Fruit fly (Drosophila melanogaster) whole organism: Measurements from ENCODE around the gene raw.

Experiments used
- CG8478 ChIP-seq: fragments of >200 bp; optimal IDR thresholded peaks from 2 replicates; lab custom pipeline; 2018; ENCODE audit warnings: inconsistent platforms
- Dll ChIP-seq: fragments of >200 bp; optimal IDR thresholded peaks from 2 replicates; lab custom pipeline; 2017
- EcR ChIP-seq, 2 experiments: fragments of >200 bp; optimal IDR thresholded peaks; 2 replicates each; lab custom pipeline; 2017; ENCODE audit warnings: missing biosample characterization in 2 of 2, missing genetic modification characterization in 2 of 2, missing genetic modification reagents in 2 of 2
- pan ChIP-seq: fragments of >200 bp; optimal IDR thresholded peaks from 2 replicates; lab custom pipeline; 2017
- psq ChIP-seq: fragments of >200 bp; optimal IDR thresholded peaks from 2 replicates; lab custom pipeline; 2017
- usp ChIP-seq: fragments of >200 bp; optimal IDR thresholded peaks from 2 replicates; lab custom pipeline; 2017; ENCODE audit warnings: missing biosample characterization, missing genetic modification characterization, mixed read lengths

Gene raw

dm6 chr2L:8716383-8716782 is 24.1 kb downstream of the raw start:
- TF ChIP-seq CG8478 (lab: Kevin White, UChicago) (no peak), usp (GFP tag; lab: Kevin White, UChicago) (no peak), pan (no peak), Dll (lab: Kevin White, UChicago) (no peak), psq (no peak), EcR (GFP tag; optimal IDR thresholded peaks at IDR 0.05; lab: Kevin White, UChicago) (no peak)

- TF ChIP-seq usp (GFP tag; lab: Kevin White, UChicago) (no peak), pan (no peak), Dll (lab: Kevin White, UChicago) (no peak), CG8478 (lab: Kevin White, UChicago) (no peak), EcR (GFP tag; optimal IDR thresholded peaks at IDR 0.05; lab: Kevin White, UChicago) (no peak), psq (no peak)
Observed at dm6 chr2L:8715454-8715853, 25.0 kb downstream of the raw start.

DNA sequence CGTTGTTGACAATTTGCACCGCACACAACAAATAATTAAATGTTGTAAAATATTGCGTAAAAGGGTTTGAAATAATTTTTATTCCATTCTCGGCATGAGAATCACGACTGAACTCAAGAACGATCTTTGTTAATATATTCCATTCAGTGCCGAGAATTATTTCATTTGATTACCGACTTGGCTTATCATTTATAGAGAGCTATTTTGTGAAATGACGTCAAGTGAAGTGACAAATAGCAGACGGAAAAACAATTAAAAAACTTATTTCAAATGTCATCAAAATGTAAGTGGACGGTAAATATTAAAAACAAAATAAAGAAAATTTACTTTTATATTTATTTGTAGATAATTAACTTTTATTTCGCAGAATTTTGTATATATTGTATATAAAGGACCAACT is 25.9 kb downstream of the raw start:
- TF ChIP-seq pan (no peak), CG8478 (lab: Kevin White, UChicago) (no peak), Dll (lab: Kevin White, UChicago) (no peak), psq (no peak), usp (GFP tag; lab: Kevin White, UChicago) (no peak), EcR (GFP tag; optimal IDR thresholded peaks at IDR 0.05; lab: Kevin White, UChicago) (no peak)

- TF ChIP-seq Dll (lab: Kevin White, UChicago) (no peak), psq (no peak), usp (GFP tag; lab: Kevin White, UChicago) (no peak), CG8478 (lab: Kevin White, UChicago) (no peak), EcR (GFP tag; optimal IDR thresholded peaks at IDR 0.05; lab: Kevin White, UChicago) (no peak), pan (no peak)
Observed at dm6 chr2L:8709413-8709812, 31.0 kb downstream of the raw start, which contains the start of gene Hnf4. Hnf4 (minus strand) TSS chr2L:8709611.

DNA sequence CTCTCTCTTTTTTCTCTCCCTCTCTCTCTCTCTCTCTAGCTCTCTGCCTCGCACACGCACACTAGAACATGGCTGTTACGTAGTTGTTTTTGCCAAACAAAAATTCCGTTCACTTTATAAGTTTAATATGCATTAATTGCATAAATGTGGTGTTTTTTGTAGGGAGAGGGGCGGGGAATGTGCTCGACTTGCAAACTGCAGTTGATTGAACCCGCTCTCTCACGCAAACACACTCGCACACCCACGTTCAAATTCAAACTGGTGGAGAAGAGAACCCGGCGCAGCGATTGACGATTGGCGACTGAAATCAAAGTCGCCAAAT is 31.4 kb downstream of the raw start:
- TF ChIP-seq EcR (GFP tag; optimal IDR thresholded peaks at IDR 0.05; lab: Kevin White, UChicago): peak; percentile 59 to 86
- TF ChIP-seq pan: no peak

dm6 chr2L:8708399-8709077 is 31.9 kb downstream of the raw start:
- no peak for TF ChIP-seq CG8478 (lab: Kevin White, UChicago)

DNA sequence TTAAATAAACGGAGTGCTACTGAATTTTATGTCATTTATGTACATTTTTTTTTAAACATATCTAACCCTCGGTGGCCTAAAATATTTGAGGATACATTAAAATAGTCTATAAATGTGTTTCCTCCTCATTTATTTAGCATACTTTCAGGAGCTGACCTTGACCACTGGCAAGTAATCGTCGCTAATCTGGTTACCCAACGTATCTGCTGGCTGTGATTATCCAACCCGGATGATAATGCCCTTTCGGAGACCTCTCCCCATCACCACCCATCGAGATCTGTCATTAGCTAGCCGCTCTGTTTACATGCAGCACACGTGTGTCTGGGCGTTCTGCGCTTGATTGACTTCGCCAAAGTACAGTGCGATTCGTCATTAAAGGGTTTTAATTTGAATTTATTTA is 32.9 kb downstream of the raw start:
- TF ChIP-seq Dll (lab: Kevin White, UChicago) (no peak), pan (no peak), EcR (GFP tag; optimal IDR thresholded peaks at IDR 0.05; lab: Kevin White, UChicago) (no peak), usp (GFP tag; lab: Kevin White, UChicago) (no peak)

dm6 chr2L:8704648-8705622 is 35.5 kb downstream of the raw start, which contains the start of gene CatB:
CatB (plus strand) TSS chr2L:8705572.
- TF ChIP-seq pan: no peak

- TF ChIP-seq psq (no peak), CG8478 (lab: Kevin White, UChicago) (no peak), Dll (lab: Kevin White, UChicago) (no peak), EcR (GFP tag; optimal IDR thresholded peaks at IDR 0.05; lab: Kevin White, UChicago) (no peak), usp (GFP tag; lab: Kevin White, UChicago) (no peak), pan (no peak)
Observed at dm6 chr2L:8702907-8703626, 37.4 kb downstream of the raw start.

dm6 chr2L:8700870-8701616 is 39.4 kb downstream of the raw start:
- TF ChIP-seq Dll (lab: Kevin White, UChicago) (no peak), usp (GFP tag; lab: Kevin White, UChicago) (no peak), EcR (GFP tag; optimal IDR thresholded peaks at IDR 0.05; lab: Kevin White, UChicago) (no peak), psq (no peak), pan (no peak), CG8478 (lab: Kevin White, UChicago) (no peak)

DNA sequence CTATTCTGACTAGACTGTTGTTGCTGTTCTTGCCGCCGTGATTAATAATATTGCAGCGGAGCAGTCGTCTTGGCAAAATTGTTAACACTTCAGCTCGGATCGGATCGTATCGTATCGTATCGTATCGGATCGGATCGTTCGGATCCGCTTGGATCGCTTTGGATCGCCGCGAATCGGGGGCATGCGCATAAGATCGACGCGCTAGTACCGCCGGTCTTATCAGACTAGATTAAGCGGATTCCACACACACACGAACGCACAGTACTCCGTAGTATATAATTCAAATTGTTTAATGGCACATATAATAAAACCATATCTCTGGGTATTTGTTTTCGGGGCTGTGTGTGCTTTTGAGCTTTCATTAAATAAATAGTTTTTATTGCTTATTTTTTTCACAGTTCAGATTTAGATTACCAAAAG is 40.6 kb downstream of the raw start:
- no peak for TF ChIP-seq Dll (lab: Kevin White, UChicago)
- TF ChIP-seq pan: no peak
- no peak for TF ChIP-seq CG8478 (lab: Kevin White, UChicago)
- no peak for TF ChIP-seq usp (GFP tag; lab: Kevin White, UChicago)
- TF ChIP-seq psq: no peak
- TF ChIP-seq EcR (GFP tag; optimal IDR thresholded peaks at IDR 0.05; lab: Kevin White, UChicago): no peak
